Fruit fly (Drosophila melanogaster): Measurements from ENCODE around the gene wek.
"Not testable (repeated sequence)": the region's sequence is repeated elsewhere in the genome, so short reads cannot be mapped to it uniquely, and the experiment has no call there.

Gene wek

dm6 chr2L:15742976-15743375 is 25.2 kb downstream of the wek start:
- no peak for TF ChIP-seq psq (optimal IDR thresholded peaks at IDR 0.05)
- TF ChIP-seq ttk (optimal IDR thresholded peaks at IDR 0.05) = no peak
- no peak for TF ChIP-seq Myc (optimal IDR thresholded peaks at IDR 0.05)
- TF ChIP-seq h (optimal IDR thresholded peaks at IDR 0.05) = no peak
- TF ChIP-seq insv (optimal IDR thresholded peaks at IDR 0.05) = no peak
- TF ChIP-seq Sin3A (optimal IDR thresholded peaks at IDR 0.05) = no peak

dm6 chr2L:15741418-15741817 is 26.7 kb downstream of the wek start:
- TF ChIP-seq Myc (optimal IDR thresholded peaks at IDR 0.05) = no peak

dm6 chr2L:15740918-15741317 is 27.2 kb downstream of the wek start:
- TF ChIP-seq psq (optimal IDR thresholded peaks at IDR 0.05) (no peak), insv (optimal IDR thresholded peaks at IDR 0.05) (no peak), ttk (optimal IDR thresholded peaks at IDR 0.05) (no peak), Sin3A (optimal IDR thresholded peaks at IDR 0.05) (no peak)

- TF ChIP-seq insv (optimal IDR thresholded peaks at IDR 0.05) = no peak
- TF ChIP-seq ttk (optimal IDR thresholded peaks at IDR 0.05) = no peak
- TF ChIP-seq Sin3A (optimal IDR thresholded peaks at IDR 0.05) = no peak
- TF ChIP-seq h (optimal IDR thresholded peaks at IDR 0.05) = no peak
- TF ChIP-seq psq (optimal IDR thresholded peaks at IDR 0.05) = no peak
- no peak for TF ChIP-seq Myc (optimal IDR thresholded peaks at IDR 0.05)
Measured at dm6 chr2L:15735918-15736317, 32.2 kb downstream of the wek start.

- TF ChIP-seq ttk (optimal IDR thresholded peaks at IDR 0.05) (no peak), h (optimal IDR thresholded peaks at IDR 0.05) (no peak), Myc (optimal IDR thresholded peaks at IDR 0.05) (no peak), insv (optimal IDR thresholded peaks at IDR 0.05) (no peak), psq (optimal IDR thresholded peaks at IDR 0.05) (no peak), Sin3A (optimal IDR thresholded peaks at IDR 0.05) (no peak)
Measured at dm6 chr2L:15731687-15732086, 36.5 kb downstream of the wek start.

- not testable (repeated sequence) for TF ChIP-seq insv, ttk, Sin3A (optimal IDR thresholded peaks at IDR 0.05)
Measured at dm6 chr2L:15718172-15718571, 50.0 kb downstream of the wek start, which contains the start of gene stol. Gene stol, minus strand, starts transcription at chr2L:15718272.
